Fruit fly (Drosophila melanogaster) whole organism, wandering third instar larva: ENCODE measurements around the gene CG14312.

Experiments
- Abd-B ChIP-seq: fragments of >200 bp; optimal IDR thresholded peaks from 2 replicates; lab custom pipeline; 2017; ENCODE audit warnings: missing biosample characterization, missing genetic modification characterization
- CG32264 ChIP-seq: fragments of 200-800 bp; sonication (Bioruptor generic); optimal IDR thresholded peaks from 2 replicates; lab custom pipeline; 2016; ENCODE audit warnings: missing biosample characterization, missing genetic modification characterization
- CrebA ChIP-seq: fragments of 200-800 bp; sonication (Bioruptor generic); optimal IDR thresholded peaks from 2 replicates; lab custom pipeline; 2016; ENCODE audit warnings: missing biosample characterization, mild to moderate bottlenecking, missing genetic modification characterization, borderline replicate concordance
- Dfd ChIP-seq: fragments of >200 bp; optimal IDR thresholded peaks from 2 replicates; lab custom pipeline; 2017; ENCODE audit warnings: missing biosample characterization, missing genetic modification characterization
- HLH106 ChIP-seq: fragments of 200-800 bp; optimal IDR thresholded peaks from 3 replicates; lab custom pipeline; 2019; ENCODE audit warnings: missing biosample characterization, mild to moderate bottlenecking, missing genetic modification characterization, moderate library complexity
- Hnf4 ChIP-seq: fragments of 200-800 bp; sonication (Bioruptor generic); optimal IDR thresholded peaks from 2 replicates; lab custom pipeline; 2016; ENCODE audit warnings: missing biosample characterization, mild to moderate bottlenecking, missing genetic modification characterization
- Hr78 ChIP-seq: fragments of >200 bp; optimal IDR thresholded peaks from 2 replicates; lab custom pipeline; 2017; ENCODE audit warnings: missing biosample characterization, missing genetic modification characterization
- Jra ChIP-seq: sonication (Bioruptor generic); optimal IDR thresholded peaks from 2 replicates; lab custom pipeline; 2016; ENCODE audit warnings: missing biosample characterization, missing genetic modification characterization
- Mio ChIP-seq: sonication (Bioruptor generic); optimal IDR thresholded peaks from 2 replicates; lab custom pipeline; 2016; ENCODE audit warnings: missing biosample characterization, missing genetic modification characterization
- Myc ChIP-seq: fragments of >200 bp; optimal IDR thresholded peaks from 2 replicates; lab custom pipeline; 2017
- N ChIP-seq: fragments of >200 bp; optimal IDR thresholded peaks from 2 replicates; lab custom pipeline; 2018; ENCODE audit warnings: missing biosample characterization, missing external identifiers, missing genetic modification characterization
- OdsH ChIP-seq: fragments of 200-800 bp; sonication (Bioruptor generic); optimal IDR thresholded peaks from 2 replicates; lab custom pipeline; 2016; ENCODE audit warnings: missing biosample characterization, mild to moderate bottlenecking, missing genetic modification characterization
- Sp1 ChIP-seq: fragments of 200-800 bp; sonication (Bioruptor generic); optimal IDR thresholded peaks from 3 replicates; lab custom pipeline; 2019; ENCODE audit warnings: missing biosample characterization, mild to moderate bottlenecking, missing genetic modification characterization, moderate library complexity
- Vsx2 ChIP-seq: fragments of 200-300, 225-300 bp; sonication (Bioruptor generic); optimal IDR thresholded peaks from 2 replicates; lab custom pipeline; 2018; ENCODE audit warnings: missing biosample characterization, missing genetic modification characterization; ENCODE audit not compliant: partially characterized antibody
- dl ChIP-seq, 2 experiments: fragments of 175-275, 200-275 bp in 1 of 2; fragments of 200-275 bp in 1 of 2; sonication (Bioruptor generic); optimal IDR thresholded peaks; lab custom pipeline; 2018; ENCODE audit warnings: mild to moderate bottlenecking in 2 of 2, missing biosample characterization in 2 of 2, missing genetic modification characterization in 2 of 2, moderate library complexity in 2 of 2; ENCODE audit not compliant: partially characterized antibody in 2 of 2, insufficient read depth in 1 of 2
- dmrt93B ChIP-seq: fragments of 200-800 bp; sonication (Bioruptor generic); optimal IDR thresholded peaks from 2 replicates; lab custom pipeline; 2018; ENCODE audit warnings: missing biosample characterization, mild to moderate bottlenecking, missing genetic modification characterization
- dsf ChIP-seq: sonication (Bioruptor generic); optimal IDR thresholded peaks from 2 replicates; lab custom pipeline; 2016; ENCODE audit warnings: missing biosample characterization, missing genetic modification characterization, borderline replicate concordance
- ey ChIP-seq: fragments of 200-800 bp; sonication (Bioruptor generic); optimal IDR thresholded peaks from 2 replicates; lab custom pipeline; 2016; ENCODE audit warnings: missing biosample characterization, missing genetic modification characterization
- foxo ChIP-seq, 2 experiments: fragments of 200-800 bp; sonication (Bioruptor generic); optimal IDR thresholded peaks; 2 replicates in 1 of 2; 3 replicates in 1 of 2; lab custom pipeline; 2016 to 2017; ENCODE audit warnings: missing biosample characterization in 2 of 2, missing genetic modification characterization in 2 of 2
- h ChIP-seq: fragments of 200-800 bp; sonication (Bioruptor generic); optimal IDR thresholded peaks from 3 replicates; lab custom pipeline; 2016; ENCODE audit warnings: missing biosample characterization, mild to moderate bottlenecking, missing genetic modification characterization
- jim ChIP-seq: fragments of 175-275, 200-325 bp; sonication (Bioruptor generic); optimal IDR thresholded peaks from 2 replicates; lab custom pipeline; 2016; ENCODE audit warnings: missing biosample characterization, mild to moderate bottlenecking, missing genetic modification characterization
- lola ChIP-seq: fragments of >200 bp; optimal IDR thresholded peaks from 2 replicates; lab custom pipeline; 2017; ENCODE audit warnings: missing biosample characterization, missing genetic modification characterization
- pan ChIP-seq: fragments of >200 bp; optimal IDR thresholded peaks from 2 replicates; lab custom pipeline; 2017
- psq ChIP-seq: fragments of 200-800 bp; sonication (Bioruptor generic); optimal IDR thresholded peaks from 3 replicates; lab custom pipeline; 2017; ENCODE audit warnings: missing biosample characterization, mild to moderate bottlenecking, missing genetic modification characterization, moderate library complexity
- sage ChIP-seq: fragments of 200-800 bp; sonication (Bioruptor generic); optimal IDR thresholded peaks from 2 replicates; lab custom pipeline; 2016; ENCODE audit warnings: missing biosample characterization, mild to moderate bottlenecking, missing genetic modification characterization
- usp ChIP-seq: fragments of >200 bp; optimal IDR thresholded peaks from 2 replicates; lab custom pipeline; 2017; ENCODE audit warnings: missing biosample characterization, missing genetic modification characterization
- woc ChIP-seq: sonication (Bioruptor generic); optimal IDR thresholded peaks from 2 replicates; lab custom pipeline; 2016; ENCODE audit warnings: missing biosample characterization, mild to moderate bottlenecking, missing genetic modification characterization

The CG14312 gene

DNA sequence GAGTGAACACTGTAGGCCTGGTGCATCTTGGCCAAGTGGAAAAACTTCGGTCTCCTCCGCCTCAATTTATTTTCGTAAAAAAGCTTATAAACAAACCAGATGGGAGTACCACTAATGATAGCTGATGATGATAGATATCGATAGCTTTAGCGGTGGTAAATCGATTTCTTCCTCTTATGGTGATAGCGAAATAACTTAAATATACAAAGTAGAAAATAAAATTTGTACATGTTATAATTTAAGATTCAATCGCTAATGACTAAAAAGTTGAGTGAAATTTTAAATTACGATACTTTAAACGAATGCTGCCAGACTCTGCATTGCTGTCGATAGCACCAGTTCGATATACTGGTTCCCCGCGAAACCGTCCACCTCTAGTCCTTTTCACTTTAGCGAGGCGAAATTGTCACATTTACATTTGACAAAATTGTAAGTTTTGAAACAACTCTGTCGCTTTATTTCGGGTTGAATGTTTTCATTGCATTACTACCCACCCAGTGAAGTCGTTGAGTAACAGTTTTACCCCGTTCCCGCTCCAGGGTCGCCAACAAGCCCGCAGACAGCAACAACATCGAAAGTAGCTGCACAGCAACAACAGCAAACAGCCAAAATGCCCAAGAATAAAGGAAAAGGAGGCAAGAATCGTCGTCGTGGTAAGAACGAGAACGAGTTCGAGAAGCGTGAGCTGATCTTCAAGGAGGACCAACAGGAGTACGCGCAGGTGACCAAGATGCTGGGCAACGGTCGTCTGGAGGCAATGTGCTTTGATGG, 8.8 kb downstream of the CG14312 start, which contains the start of the genes Vps39 and eIF1A (continued):
- TF ChIP-seq Sp1 (GFP tag; lab: Kevin White, UChicago) (no peak), CrebA (GFP tag; lab: Kevin White, UChicago) (no peak), lola (no peak), dmrt93B (GFP tag; lab: Kevin White, UChicago) (no peak)

DNA sequence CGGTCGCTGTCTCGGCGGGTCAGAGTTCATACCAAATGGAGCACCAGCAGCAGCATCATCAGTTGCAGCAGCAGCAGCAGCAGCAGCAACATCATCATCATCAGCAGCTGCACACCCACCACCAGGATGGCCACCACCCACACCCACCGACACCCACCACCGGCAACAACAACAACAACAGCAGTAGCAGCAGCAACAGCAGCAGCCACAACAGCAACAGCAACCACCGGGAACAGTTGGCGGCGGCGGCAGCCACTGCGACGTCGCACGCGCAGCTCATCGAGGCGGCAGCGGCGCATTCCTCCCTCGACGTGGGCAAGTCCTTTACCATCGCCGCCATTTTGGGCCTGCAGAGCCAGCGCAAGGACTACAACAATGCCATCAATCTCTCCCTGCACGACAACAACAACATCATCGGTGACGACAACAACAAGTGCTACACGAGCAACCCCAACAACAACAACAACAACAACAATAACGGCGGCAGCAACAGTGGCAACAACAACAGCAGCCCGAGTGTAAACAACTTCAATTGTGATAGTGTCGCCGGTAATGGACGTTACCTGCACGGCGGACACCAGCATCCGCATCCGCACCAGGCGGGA, 13.5 kb downstream of the CG14312 start:
- TF ChIP-seq Dfd (GFP tag; lab: Kevin White, UChicago): peak; percentile 89
- no peak for TF ChIP-seq woc (GFP tag; lab: Kevin White, UChicago)
- TF ChIP-seq usp (GFP tag; lab: Kevin White, UChicago): no peak

DNA sequence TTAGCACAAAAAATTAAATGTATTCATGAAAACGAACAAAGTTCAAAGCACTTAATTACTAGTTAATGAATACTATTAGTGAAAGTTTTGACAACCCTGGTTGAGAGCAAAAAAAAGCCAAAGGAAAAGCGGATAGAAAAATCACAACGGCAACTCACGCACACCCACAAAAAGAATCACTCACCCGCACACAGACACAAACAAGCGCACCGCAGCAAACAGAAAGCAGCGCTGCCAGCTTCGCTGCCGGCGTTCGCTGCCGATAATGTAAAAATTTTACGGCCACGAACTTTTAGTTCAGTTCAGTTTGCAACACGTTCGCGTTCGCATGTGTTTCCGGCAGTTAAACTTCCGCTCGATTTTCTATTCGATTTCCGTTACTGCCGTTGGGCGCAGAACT, 15.8 kb downstream of the CG14312 start, which contains the start of gene CG18599:
TSS of gene CG18599 (plus strand) at position 301 of the 400 bp plus-strand sequence.
- TF ChIP-seq N (GFP tag; lab: Kevin White, UChicago): no peak
- no peak for TF ChIP-seq jim (GFP tag; lab: Kevin White, UChicago)
- no peak for TF ChIP-seq pan (lab: Kevin White, UChicago)
- no peak for TF ChIP-seq Myc (lab: Kevin White, UChicago)
- TF ChIP-seq, all 38 proteins: peak for 0

DNA sequence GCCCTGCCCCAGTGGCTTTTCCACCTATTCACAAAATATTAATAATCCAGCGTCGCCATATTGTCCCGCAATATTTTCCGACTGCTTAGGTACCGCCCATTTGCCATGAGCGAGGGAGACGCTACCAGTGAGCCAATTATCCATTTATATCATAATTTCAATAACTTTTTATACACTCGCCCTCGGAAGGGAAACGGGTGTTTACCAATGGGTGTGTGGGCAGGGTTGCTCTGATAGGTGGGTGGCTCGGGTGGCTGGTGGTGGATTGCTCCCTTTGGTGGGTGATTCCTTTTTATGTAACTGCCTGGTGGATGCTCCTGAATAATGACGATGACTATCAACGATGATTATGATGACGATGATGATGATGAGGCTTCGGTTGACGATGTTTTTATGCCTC, 16.7 kb downstream of the CG14312 start:
- TF ChIP-seq Vsx2 (GFP tag; lab: Kevin White, UChicago) (peak; percentile 44), lola (no peak)
- TF ChIP-seq, all 38 proteins: peak for 1

DNA sequence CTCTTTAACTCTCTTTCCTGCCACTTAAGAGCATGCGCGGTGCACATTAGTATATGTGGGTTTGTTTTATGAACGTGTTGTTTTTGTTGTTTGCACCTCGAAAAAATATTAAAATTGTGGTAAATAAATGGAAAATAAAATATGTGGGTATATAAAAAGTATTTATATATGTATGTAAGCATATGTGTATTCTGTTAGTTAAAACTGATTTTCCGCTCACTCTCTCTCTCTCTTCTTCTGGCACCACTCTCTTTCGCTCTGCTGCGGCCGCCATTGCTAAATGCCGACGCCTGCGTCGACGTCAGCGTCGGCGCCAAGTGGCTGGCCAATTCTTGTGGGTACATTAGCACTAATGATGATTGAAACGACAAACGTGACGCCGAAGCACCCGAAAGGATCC, 18.1 kb downstream of the CG14312 start:
- TF ChIP-seq HLH106 (no peak), dmrt93B (GFP tag; lab: Kevin White, UChicago) (no peak), dl (GFP tag; optimal IDR thresholded peaks at IDR 0.05; lab: Kevin White, UChicago; ENCODE audit: insufficient read depth in 1 of 2, partially characterized antibody in 2 of 2) (no peak), Abd-B (GFP tag; lab: Kevin White, UChicago) (no peak), jim (GFP tag; lab: Kevin White, UChicago) (no peak), h (no peak), Hr78 (no peak), OdsH (GFP tag; lab: Kevin White, UChicago) (no peak), CrebA (GFP tag; lab: Kevin White, UChicago) (no peak)
- TF ChIP-seq, all 38 proteins: peak for 0

DNA sequence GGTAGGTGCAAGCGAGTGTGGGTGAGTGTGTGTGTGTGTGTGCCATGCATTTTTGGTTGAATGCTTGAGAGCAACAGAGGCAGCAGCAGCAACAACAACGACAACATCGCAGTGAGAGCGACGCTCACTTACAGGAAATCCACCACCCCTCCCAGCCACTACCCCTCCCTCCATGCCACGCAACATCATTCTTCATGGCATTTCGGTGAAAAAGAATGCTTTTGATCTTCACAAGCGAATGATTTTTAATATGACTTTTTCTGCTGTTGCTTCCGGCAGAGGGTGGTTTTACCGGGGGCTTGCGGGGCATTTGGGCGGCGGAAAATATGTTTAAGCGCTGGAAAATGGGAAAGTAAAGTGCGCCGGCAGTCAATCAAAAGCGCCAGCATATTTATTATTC, 21.7 kb downstream of the CG14312 start:
- TF ChIP-seq Hnf4 (no peak), usp (GFP tag; lab: Kevin White, UChicago) (no peak), psq (GFP tag; lab: Kevin White, UChicago) (no peak), Jra (GFP tag; lab: Kevin White, UChicago) (no peak), sage (GFP tag; lab: Kevin White, UChicago) (no peak), dsf (GFP tag; lab: Kevin White, UChicago) (no peak), CG32264 (no peak), foxo (GFP tag; optimal IDR thresholded peaks at IDR 0.05; lab: Kevin White, UChicago) (no peak), dmrt93B (GFP tag; lab: Kevin White, UChicago) (no peak), Mio (GFP tag; lab: Kevin White, UChicago) (no peak), ey (GFP tag; lab: Kevin White, UChicago) (no peak), jim (GFP tag; lab: Kevin White, UChicago) (no peak)
